Fruit fly (Drosophila melanogaster): Measurements from ENCODE around the gene CG31954.

DNA sequence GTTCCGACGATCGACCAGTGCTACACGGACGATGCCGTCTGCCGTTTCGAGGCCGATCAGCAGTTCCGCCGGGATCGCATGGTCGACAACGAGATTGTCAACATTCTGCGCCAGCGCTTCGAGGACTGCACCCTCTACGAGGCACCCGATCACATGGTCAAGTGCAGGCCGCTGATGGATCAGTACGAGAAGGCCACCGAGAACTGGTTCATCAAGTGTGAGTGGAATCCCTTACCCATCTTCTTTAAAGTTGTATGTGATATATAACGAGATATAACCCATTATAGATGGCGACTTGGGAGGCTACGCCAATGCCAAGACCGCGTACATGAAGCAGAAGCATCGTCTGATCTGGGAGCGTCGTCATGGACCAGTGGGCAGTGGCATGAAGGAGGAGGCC, 43.1 kb downstream of the CG31954 start:
- TF ChIP-seq CG8478 (optimal IDR thresholded peaks at IDR 0.05), result no peak
- no peak for TF ChIP-seq CTCF (optimal IDR thresholded peaks at IDR 0.05)

Data from S2 (cell line).